Worm (Caenorhabditis elegans) whole organism, late embryonic: ENCODE results near the gene F39G3.4.

Experiments used
- F13H6.1 ChIP-seq: sonication (generic microtip); optimal IDR thresholded peaks from 2 replicates; lab custom pipeline; 2016; ENCODE audit warnings: missing genetic modification characterization, missing compliant biosample characterization
- K09A11.1 ChIP-seq: sonication (generic microtip); optimal IDR thresholded peaks from 2 replicates; lab custom pipeline; 2017; ENCODE audit warnings: antibody characterized with exemption, mild to moderate bottlenecking, missing genetic modification characterization, missing compliant biosample characterization; ENCODE audit not compliant: insufficient read depth
- Y22D7AL.16 ChIP-seq: sonication (generic microtip); optimal IDR thresholded peaks from 2 replicates; lab custom pipeline; 2016; ENCODE audit warnings: missing genetic modification characterization, missing compliant biosample characterization
- ama-1 ChIP-seq: fragments of 150-350 bp; optimal IDR thresholded peaks from 2 replicates; lab custom pipeline; 2014
- ceh-14 ChIP-seq: sonication (generic microtip); optimal IDR thresholded peaks from 2 replicates; lab custom pipeline; 2016; ENCODE audit warnings: missing genotype, missing genetic modification characterization, missing compliant biosample characterization
- ceh-19 ChIP-seq: fragments of 200-800 bp; sonication (Bioruptor generic); optimal IDR thresholded peaks from 2 replicates; lab custom pipeline; 2018; ENCODE audit warnings: mild to moderate bottlenecking, missing genetic modification characterization, missing compliant biosample characterization
- ceh-2 ChIP-seq: sonication (generic microtip); optimal IDR thresholded peaks from 2 replicates; lab custom pipeline; 2016; ENCODE audit warnings: missing genotype, missing genetic modification characterization, missing compliant biosample characterization
- ceh-22 ChIP-seq: sonication (generic microtip); optimal IDR thresholded peaks from 2 replicates; lab custom pipeline; 2017; ENCODE audit warnings: missing biosample characterization, missing genetic modification characterization
- ceh-30 ChIP-seq: fragments of 150-350 bp; optimal IDR thresholded peaks from 2 replicates; lab custom pipeline; 2014; ENCODE audit warnings: missing biosample characterization, missing genetic modification characterization
- ceh-48 ChIP-seq: sonication (generic microtip); optimal IDR thresholded peaks from 2 replicates; lab custom pipeline; 2016; ENCODE audit warnings: missing genetic modification characterization, inconsistent platforms, missing compliant biosample characterization
- ceh-9 ChIP-seq: sonication (generic microtip); optimal IDR thresholded peaks from 2 replicates; lab custom pipeline; 2016; ENCODE audit warnings: mild to moderate bottlenecking, missing genetic modification characterization, inconsistent platforms, missing compliant biosample characterization
- dmd-4 ChIP-seq: sonication (generic microtip); optimal IDR thresholded peaks from 2 replicates; lab custom pipeline; 2016; ENCODE audit warnings: borderline replicate concordance, missing genetic modification characterization, missing compliant biosample characterization
- dve-1 ChIP-seq: sonication (generic microtip); optimal IDR thresholded peaks from 2 replicates; lab custom pipeline; 2017; ENCODE audit warnings: antibody characterized with exemption, mild to moderate bottlenecking, missing genetic modification characterization, missing compliant biosample characterization
- elt-2 ChIP-seq: sonication (generic microtip); optimal IDR thresholded peaks from 2 replicates; lab custom pipeline; 2016; ENCODE audit warnings: missing genetic modification reagents, missing genetic modification characterization, missing compliant biosample characterization
- elt-4 ChIP-seq: sonication (generic microtip); optimal IDR thresholded peaks from 2 replicates; lab custom pipeline; 2016; ENCODE audit warnings: missing genetic modification characterization, missing compliant biosample characterization
- eyg-1 ChIP-seq: sonication (generic microtip); optimal IDR thresholded peaks from 2 replicates; lab custom pipeline; 2016; ENCODE audit warnings: missing genotype, missing genetic modification characterization, missing compliant biosample characterization
- fax-1 ChIP-seq: sonication (generic microtip); optimal IDR thresholded peaks from 2 replicates; lab custom pipeline; 2016; ENCODE audit warnings: missing genotype, missing genetic modification characterization, missing compliant biosample characterization
- fkh-10 ChIP-seq: fragments of 150-350 bp; optimal IDR thresholded peaks from 2 replicates; lab custom pipeline; 2014; ENCODE audit warnings: missing biosample characterization, missing genetic modification reagents, missing genetic modification characterization
- hlh-13 ChIP-seq: fragments of 200-800 bp; sonication (Bioruptor generic); optimal IDR thresholded peaks from 2 replicates; lab custom pipeline; 2018; ENCODE audit warnings: mild to moderate bottlenecking, missing genetic modification characterization, missing compliant biosample characterization
- hlh-30 ChIP-seq: sonication (generic microtip); optimal IDR thresholded peaks from 2 replicates; lab custom pipeline; 2017; ENCODE audit warnings: antibody characterized with exemption, missing genetic modification characterization, missing compliant biosample characterization; ENCODE audit not compliant: insufficient read depth
- lim-6 ChIP-seq: sonication (generic microtip); optimal IDR thresholded peaks from 2 replicates; lab custom pipeline; 2016; ENCODE audit warnings: missing genetic modification characterization, missing compliant biosample characterization
- lin-11 ChIP-seq: fragments of 200-800 bp; sonication (Bioruptor generic); optimal IDR thresholded peaks from 2 replicates; lab custom pipeline; 2018; ENCODE audit warnings: mild to moderate bottlenecking, missing genetic modification characterization, missing compliant biosample characterization
- mec-3 ChIP-seq: sonication (generic microtip); optimal IDR thresholded peaks from 2 replicates; lab custom pipeline; 2016; ENCODE audit warnings: borderline replicate concordance, missing genetic modification characterization, missing compliant biosample characterization
- nhr-11 ChIP-seq: fragments of 150-350 bp; optimal IDR thresholded peaks from 2 replicates; lab custom pipeline; 2014; ENCODE audit warnings: missing biosample characterization, missing genetic modification characterization
- npax-4 ChIP-seq: sonication (generic microtip); optimal IDR thresholded peaks from 2 replicates; lab custom pipeline; 2016; ENCODE audit warnings: missing genetic modification characterization, missing compliant biosample characterization
- odd-2 ChIP-seq: sonication (generic microtip); optimal IDR thresholded peaks from 2 replicates; lab custom pipeline; 2017; ENCODE audit warnings: antibody characterized with exemption, mild to moderate bottlenecking, missing genetic modification characterization, missing compliant biosample characterization
- pag-3 ChIP-seq: sonication (generic microtip); optimal IDR thresholded peaks from 2 replicates; lab custom pipeline; 2016; ENCODE audit warnings: missing compliant biosample characterization, missing genetic modification characterization, borderline replicate concordance
- pat-9 ChIP-seq: fragments of 200-800 bp; sonication (Bioruptor generic); optimal IDR thresholded peaks from 2 replicates; lab custom pipeline; 2018; ENCODE audit warnings: mild to moderate bottlenecking, missing genetic modification characterization, moderate library complexity, missing compliant biosample characterization
- pax-1 ChIP-seq: fragments of 150-350 bp; optimal IDR thresholded peaks from 2 replicates; lab custom pipeline; 2014; ENCODE audit warnings: missing biosample characterization, missing genetic modification characterization
- ref-2 ChIP-seq: sonication (generic microtip); optimal IDR thresholded peaks from 2 replicates; lab custom pipeline; 2016; ENCODE audit warnings: missing genetic modification characterization, missing compliant biosample characterization
- rnt-1 ChIP-seq: sonication (generic microtip); optimal IDR thresholded peaks from 2 replicates; lab custom pipeline; 2016; ENCODE audit warnings: missing genetic modification characterization, missing compliant biosample characterization
- sdc-2 ChIP-seq: sonication (generic microtip); optimal IDR thresholded peaks from 2 replicates; lab custom pipeline; 2016; ENCODE audit warnings: missing genotype, missing genetic modification characterization, missing compliant biosample characterization
- sox-2 ChIP-seq: fragments of 200-800 bp; sonication (Bioruptor generic); IDR thresholded peaks from 2 replicates; pipeline ENCODE4 v1.3.6; 2022; ENCODE audit warnings: missing genetic modification reagents, missing genetic modification characterization, missing compliant biosample characterization
- sox-4 ChIP-seq: sonication (generic microtip); optimal IDR thresholded peaks from 2 replicates; lab custom pipeline; 2017; ENCODE audit warnings: mild to moderate bottlenecking, missing genetic modification characterization, inconsistent platforms, missing compliant biosample characterization
- tbx-2 ChIP-seq: sonication (generic microtip); optimal IDR thresholded peaks from 2 replicates; lab custom pipeline; 2016; ENCODE audit warnings: missing genetic modification characterization, missing compliant biosample characterization
- tbx-7 ChIP-seq: sonication (generic microtip); optimal IDR thresholded peaks from 2 replicates; lab custom pipeline; 2016; ENCODE audit warnings: missing genotype, missing genetic modification characterization, missing compliant biosample characterization
- unc-55 ChIP-seq: sonication (generic microtip); optimal IDR thresholded peaks from 2 replicates; lab custom pipeline; 2017; ENCODE audit warnings: missing biosample characterization, missing genetic modification reagents, missing genetic modification characterization
- zip-5 ChIP-seq: sonication (generic microtip); optimal IDR thresholded peaks from 2 replicates; lab custom pipeline; 2016; ENCODE audit warnings: missing genetic modification characterization, missing compliant biosample characterization

Gene F39G3.4

DNA sequence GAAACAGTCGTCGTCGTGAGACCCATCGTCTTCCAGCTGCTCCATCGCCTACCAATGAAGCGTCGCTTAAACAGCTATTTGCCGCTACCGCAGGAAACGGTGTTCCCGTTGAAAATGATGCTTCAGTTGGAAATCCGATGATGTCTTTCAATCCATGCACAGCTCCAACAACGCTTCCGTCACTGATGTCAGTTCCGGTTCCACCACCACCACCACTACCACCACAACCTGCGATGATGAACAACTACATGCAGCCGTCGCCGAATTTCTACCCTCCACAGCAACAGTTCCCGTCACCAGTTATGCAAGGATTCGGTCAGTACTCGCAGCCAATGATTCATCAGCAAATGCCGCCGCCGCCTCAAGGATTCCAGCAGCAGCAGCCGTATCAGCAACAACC is 9.4 kb downstream of the F39G3.4 start:
- no peak for TF ChIP-seq ceh-2 (tag; lab: Kevin White, UChicago)
- TF ChIP-seq tbx-7 (tag; lab: Kevin White, UChicago) = no peak
- TF ChIP-seq ceh-22 (tag; lab: Kevin White, UChicago) = no peak
- no peak for TF ChIP-seq rnt-1 (tag; lab: Kevin White, UChicago)
- no peak for TF ChIP-seq sox-4 (tag; lab: Kevin White, UChicago)
- no peak for TF ChIP-seq eyg-1
- TF ChIP-seq zip-5 = no peak
- TF ChIP-seq, all 69 proteins: peak for 0

- no peak for TF ChIP-seq ceh-14 (tag; lab: Kevin White, UChicago)
- no peak for TF ChIP-seq ceh-30 (tag; lab: Kevin White, UChicago)
- no peak for TF ChIP-seq dmd-4 (tag; lab: Kevin White, UChicago)
- TF ChIP-seq elt-4 (tag; lab: Kevin White, UChicago) = no peak
- TF ChIP-seq sdc-2 (tag; lab: Kevin White, UChicago) = no peak
- no peak for TF ChIP-seq hlh-13 (GFP tag; lab: Kevin White, UChicago)
- TF ChIP-seq mec-3 (tag; lab: Kevin White, UChicago) = no peak
- no peak for TF ChIP-seq pag-3 (tag; lab: Kevin White, UChicago)
- no peak for TF ChIP-seq dve-1 (tag; lab: Kevin White, UChicago)
- no peak for TF ChIP-seq unc-55 (GFP tag; lab: Kevin White, UChicago)
- TF ChIP-seq fkh-10 (GFP tag; lab: Kevin White, UChicago) = no peak
- TF ChIP-seq fax-1 = no peak
- no peak for TF ChIP-seq ceh-48 (tag; lab: Kevin White, UChicago)
- no peak for TF ChIP-seq ceh-9 (tag; lab: Kevin White, UChicago)
- no peak for TF ChIP-seq ceh-19 (GFP tag; lab: Kevin White, UChicago)
- no peak for TF ChIP-seq pat-9 (tag; lab: Kevin White, UChicago)
Observed at ce11 chrV:4734608-4735007, 10.1 kb downstream of the F39G3.4 start.

ce11 chrV:4737727-4738126 is 13.2 kb downstream of the F39G3.4 start, which contains the start of gene F39G3.2:
TSS of gene F39G3.2 (plus strand) at chrV:4737831.
- no peak for TF ChIP-seq lim-6 (tag; lab: Kevin White, UChicago)
- TF ChIP-seq elt-2 = peak; percentile 98
- no peak for TF ChIP-seq K09A11.1 (tag; lab: Kevin White, UChicago)
- no peak for TF ChIP-seq hlh-30 (tag; lab: Kevin White, UChicago)
- no peak for TF ChIP-seq ceh-19 (GFP tag; lab: Kevin White, UChicago)

ce11 chrV:4742190-4742589 is 17.6 kb downstream of the F39G3.4 start, which contains the start of gene ugt-61:
TSS of gene ugt-61 (plus strand) at chrV:4742422.
- no peak for TF ChIP-seq dmd-4 (tag; lab: Kevin White, UChicago)

- TF ChIP-seq dmd-4 (tag; lab: Kevin White, UChicago) (no peak), ceh-19 (GFP tag; lab: Kevin White, UChicago) (no peak), zip-5 (no peak), tbx-2 (tag; lab: Kevin White, UChicago) (no peak), ceh-22 (tag; lab: Kevin White, UChicago) (no peak), ref-2 (tag; lab: Kevin White, UChicago) (no peak), nhr-11 (tag; lab: Kevin White, UChicago) (no peak), ceh-2 (tag; lab: Kevin White, UChicago) (no peak), sox-2 (no peak)
- TF ChIP-seq, all 69 proteins: peak for 0
Observed at ce11 chrV:4745269-4745668, 20.7 kb downstream of the F39G3.4 start, which contains the start of gene C18G1.7. TSS of gene C18G1.7 (plus strand) at chrV:4745569.

ce11 chrV:4750294-4750693 is 25.7 kb downstream of the F39G3.4 start, which contains the start of gene C18G1.6:
TSS of gene C18G1.6 (plus strand) at chrV:4750594.
- TF ChIP-seq fax-1 (no peak), F13H6.1 (no peak), ceh-14 (tag; lab: Kevin White, UChicago) (no peak), sox-4 (tag; lab: Kevin White, UChicago) (no peak), ama-1 (lab: Kevin White, UChicago) (no peak), pax-1 (tag; lab: Kevin White, UChicago) (no peak), npax-4 (tag; lab: Kevin White, UChicago) (no peak), lin-11 (no peak), Y22D7AL.16 (no peak), hlh-30 (tag; lab: Kevin White, UChicago) (no peak), odd-2 (no peak), mec-3 (tag; lab: Kevin White, UChicago) (no peak)
